Fruit fly (Drosophila melanogaster): ENCODE measurements around the gene CG32983.
A peak's percentile ranks its signal among the peaks of the same experiment; 100 is the strongest.

Gene CG32983

dm6 chr2L:8906279-8906678 is 40.6 kb downstream of the CG32983 start (continued):
- TF ChIP-seq Sox14 (GFP tag; optimal IDR thresholded peaks at IDR 0.05) (peak; percentile 0), svp (GFP tag) (peak; percentile 75), CG7368 (GFP tag; optimal IDR thresholded peaks at IDR 0.05) (no peak), Eip93F (GFP tag; optimal IDR thresholded peaks at IDR 0.05) (no peak), CG10669 (GFP tag; optimal IDR thresholded peaks at IDR 0.05) (no peak), CG10631 (GFP tag; optimal IDR thresholded peaks at IDR 0.05) (peak; percentile 26), Eip75B (GFP tag; optimal IDR thresholded peaks at IDR 0.05) (peak; percentile 27), CG31627 (GFP tag; optimal IDR thresholded peaks at IDR 0.05) (no peak), Ets96B (tag; optimal IDR thresholded peaks at IDR 0.05) (peak; percentile 52), fd85E (GFP tag; optimal IDR thresholded peaks at IDR 0.05) (no peak), acj6 (GFP tag; optimal IDR thresholded peaks at IDR 0.05) (no peak), esn (GFP tag; optimal IDR thresholded peaks at IDR 0.05) (peak; percentile 43), CG11762 (GFP tag; optimal IDR thresholded peaks at IDR 0.05; ENCODE audit: insufficient read depth) (no peak), CG6163 (GFP tag; IDR thresholded peaks at IDR 0.05) (no peak), CG1621 (tag; optimal IDR thresholded peaks at IDR 0.05) (peak; percentile 12), Lpt (GFP tag; optimal IDR thresholded peaks at IDR 0.05) (no peak), CG9139 (GFP tag; optimal IDR thresholded peaks at IDR 0.05) (no peak), vri (GFP tag; optimal IDR thresholded peaks at IDR 0.05) (peak; percentile 17), eg (GFP tag; IDR thresholded peaks at IDR 0.05) (no peak), topi (GFP tag; optimal IDR thresholded peaks at IDR 0.05) (peak; percentile 53), CG16779 (tag; optimal IDR thresholded peaks at IDR 0.05) (no peak)

dm6 chr2L:8915709-8916108 is 50.1 kb downstream of the CG32983 start:
- TF ChIP-seq ss (GFP tag; optimal IDR thresholded peaks at IDR 0.05) (peak in 1 of 2 experiments; percentile 64), CG11762 (GFP tag; optimal IDR thresholded peaks at IDR 0.05; ENCODE audit: insufficient read depth) (no peak), Sox15 (GFP tag; optimal IDR thresholded peaks at IDR 0.05) (no peak), CG16779 (tag; optimal IDR thresholded peaks at IDR 0.05) (no peak), Lpt (GFP tag; optimal IDR thresholded peaks at IDR 0.05) (no peak), spab (GFP tag; optimal IDR thresholded peaks at IDR 0.05) (no peak), cyc (GFP tag; optimal IDR thresholded peaks at IDR 0.05) (no peak), CG31627 (GFP tag; optimal IDR thresholded peaks at IDR 0.05) (no peak), Eip78C (GFP tag) (no peak), CG32006 (GFP tag; optimal IDR thresholded peaks at IDR 0.05) (no peak), CG10631 (GFP tag; optimal IDR thresholded peaks at IDR 0.05) (no peak), CG1621 (tag; optimal IDR thresholded peaks at IDR 0.05) (peak; percentile 53), CG6276 (GFP tag; optimal IDR thresholded peaks at IDR 0.05) (no peak), achi (GFP tag; optimal IDR thresholded peaks at IDR 0.05) (no peak)
